Worm (Caenorhabditis elegans) whole organism, L1 larva: ENCODE results near the gene Y37A1B.4.

ENCODE experiments used
- C16A3.4 ChIP-seq: fragments of 150-350 bp; optimal IDR thresholded peaks from 2 replicates; lab custom pipeline; 2014; ENCODE audit warnings: missing biosample characterization, missing genetic modification characterization
- C34B4.2 ChIP-seq: sonication (generic microtip); optimal IDR thresholded peaks from 2 replicates; lab custom pipeline; 2017; ENCODE audit warnings: mild to moderate bottlenecking, missing genetic modification characterization, missing compliant biosample characterization
- Y116A8C.19 ChIP-seq: sonication (generic microtip); optimal IDR thresholded peaks from 2 replicates; lab custom pipeline; 2016; ENCODE audit warnings: missing compliant biosample characterization, missing genetic modification characterization, borderline replicate concordance
- aha-1 ChIP-seq: fragments of 150-350 bp; optimal IDR thresholded peaks from 2 replicates; lab custom pipeline; 2014; ENCODE audit warnings: missing biosample characterization, missing genetic modification characterization
- aly-2 ChIP-seq: fragments of 150-350 bp; optimal IDR thresholded peaks from 2 replicates; lab custom pipeline; 2014; ENCODE audit warnings: missing biosample characterization, missing genetic modification characterization
- ama-1 ChIP-seq: fragments of 150-350 bp; optimal IDR thresholded peaks from 2 replicates; lab custom pipeline; 2014
- blmp-1 ChIP-seq: fragments of 150-350 bp; optimal IDR thresholded peaks from 2 replicates; lab custom pipeline; 2014; ENCODE audit warnings: missing biosample characterization, missing genetic modification characterization
- ceh-88 ChIP-seq: fragments of 200-800 bp; sonication (Bioruptor generic); IDR thresholded peaks from 2 replicates; pipeline ENCODE4 v1.3.6; 2022; ENCODE audit warnings: missing genetic modification characterization, missing compliant biosample characterization
- dsc-1 ChIP-seq: sonication (generic microtip); optimal IDR thresholded peaks from 2 replicates; lab custom pipeline; 2016; ENCODE audit warnings: mild to moderate bottlenecking, missing genetic modification characterization, missing compliant biosample characterization
- elt-2 ChIP-seq: sonication (generic microtip); optimal IDR thresholded peaks from 2 replicates; lab custom pipeline; 2016; ENCODE audit warnings: missing genetic modification characterization, mild to moderate bottlenecking, inconsistent platforms, missing compliant biosample characterization, missing genetic modification reagents
- elt-3 ChIP-seq, 6 experiments: fragments of 150-350 bp in 1 of 6; sonication (generic microtip); optimal IDR thresholded peaks; 2 replicates each; lab custom pipeline; 2017 to 2018; ENCODE audit warnings: missing biosample characterization in 6 of 6, missing genetic modification characterization in 6 of 6, inconsistent platforms in 1 of 6
- ets-5 ChIP-seq: fragments of 200-800 bp; sonication (Bioruptor generic); IDR thresholded peaks from 2 replicates; pipeline ENCODE4 v1.3.6; 2022; ENCODE audit warnings: missing genetic modification characterization, missing compliant biosample characterization
- fkh-4 ChIP-seq: sonication (generic microtip); optimal IDR thresholded peaks from 2 replicates; lab custom pipeline; 2016; ENCODE audit warnings: missing compliant biosample characterization, missing genetic modification characterization, borderline replicate concordance
- fkh-8 ChIP-seq: sonication (generic microtip); optimal IDR thresholded peaks from 2 replicates; lab custom pipeline; 2016; ENCODE audit warnings: mild to moderate bottlenecking, missing genetic modification characterization, missing compliant biosample characterization
- fos-1 ChIP-seq: fragments of 150-350 bp; optimal IDR thresholded peaks from 2 replicates; lab custom pipeline; 2014; ENCODE audit warnings: missing biosample characterization, missing genetic modification characterization
- hlh-17 ChIP-seq: fragments of 200-800 bp; sonication (Bioruptor generic); optimal IDR thresholded peaks from 2 replicates; lab custom pipeline; 2018; ENCODE audit warnings: missing genetic modification characterization, mild to moderate bottlenecking, missing compliant biosample characterization, moderate library complexity, borderline replicate concordance
- hlh-4 ChIP-seq: sonication (generic microtip); optimal IDR thresholded peaks from 2 replicates; lab custom pipeline; 2016; ENCODE audit warnings: mild to moderate bottlenecking, missing genetic modification characterization, missing compliant biosample characterization
- irx-1 ChIP-seq: sonication (generic microtip); optimal IDR thresholded peaks from 2 replicates; lab custom pipeline; 2016; ENCODE audit warnings: missing genetic modification characterization, missing compliant biosample characterization
- jun-1 ChIP-seq: fragments of 150-350 bp; optimal IDR thresholded peaks from 2 replicates; lab custom pipeline; 2014; ENCODE audit warnings: missing biosample characterization, missing genetic modification reagents, missing genetic modification characterization
- lin-35 ChIP-seq, 2 experiments: fragments of 150-350 bp; optimal IDR thresholded peaks; 2 replicates each; lab custom pipeline; 2014; ENCODE audit warnings: missing biosample characterization in 2 of 2, missing genetic modification characterization in 2 of 2, missing genetic modification reagents in 2 of 2
- mdl-1 ChIP-seq, 2 experiments: fragments of 150-350 bp; optimal IDR thresholded peaks; 2 replicates each; lab custom pipeline; 2014 to 2017; ENCODE audit warnings: missing biosample characterization in 2 of 2, missing genetic modification characterization in 2 of 2, inconsistent platforms in 1 of 2
- mef-2 ChIP-seq: fragments of 150-350 bp; optimal IDR thresholded peaks from 2 replicates; lab custom pipeline; 2014; ENCODE audit warnings: missing biosample characterization, missing genetic modification characterization
- nhr-11 ChIP-seq: fragments of 150-350 bp; optimal IDR thresholded peaks from 2 replicates; lab custom pipeline; 2014; ENCODE audit warnings: missing biosample characterization, missing genetic modification characterization
- nhr-19 ChIP-seq: fragments of 200-800 bp; sonication (Bioruptor generic); conservative IDR thresholded peaks from 2 replicates; pipeline ENCODE4 v1.3.6; 2022; ENCODE audit warnings: missing genetic modification characterization, missing compliant biosample characterization
- nhr-28 ChIP-seq: fragments of 150-350 bp; optimal IDR thresholded peaks from 2 replicates; lab custom pipeline; 2014; ENCODE audit warnings: missing biosample characterization, missing genetic modification characterization
- nhr-47 ChIP-seq: sonication (generic microtip); optimal IDR thresholded peaks from 2 replicates; lab custom pipeline; 2016; ENCODE audit warnings: mild to moderate bottlenecking, missing genetic modification characterization, moderate library complexity, missing compliant biosample characterization
- nhr-71 ChIP-seq: sonication (generic microtip); optimal IDR thresholded peaks from 2 replicates; lab custom pipeline; 2016; ENCODE audit warnings: mild to moderate bottlenecking, missing genetic modification characterization, moderate library complexity, missing compliant biosample characterization
- nhr-76 ChIP-seq: sonication (generic microtip); optimal IDR thresholded peaks from 2 replicates; lab custom pipeline; 2017; ENCODE audit warnings: missing biosample characterization, missing genetic modification characterization
- nhr-84 ChIP-seq: sonication (generic microtip); optimal IDR thresholded peaks from 2 replicates; lab custom pipeline; 2017; ENCODE audit warnings: missing biosample characterization, missing genetic modification characterization
- nhr-85 ChIP-seq: sonication (generic microtip); peaks from one replicate; lab custom pipeline; 2016; ENCODE audit warnings: missing genetic modification characterization, inconsistent platforms, missing compliant biosample characterization
- pax-3 ChIP-seq: fragments of 200-800 bp; sonication (Bioruptor generic); optimal IDR thresholded peaks from 2 replicates; lab custom pipeline; 2018; ENCODE audit warnings: mild to moderate bottlenecking, missing genetic modification characterization, moderate library complexity, missing compliant biosample characterization
- snpc-4 ChIP-seq: fragments of 150-350 bp; optimal IDR thresholded peaks from 2 replicates; lab custom pipeline; 2014; ENCODE audit warnings: missing biosample characterization, missing genetic modification characterization
- snu-23 ChIP-seq: sonication (generic microtip); optimal IDR thresholded peaks from 2 replicates; lab custom pipeline; 2016; ENCODE audit warnings: missing genetic modification characterization, missing compliant biosample characterization
- sox-4 ChIP-seq: sonication (generic microtip); optimal IDR thresholded peaks from 2 replicates; lab custom pipeline; 2016; ENCODE audit warnings: missing genetic modification characterization, missing compliant biosample characterization
- sptf-1 ChIP-seq: fragments of 150-350 bp; optimal IDR thresholded peaks from 2 replicates; lab custom pipeline; 2014; ENCODE audit warnings: missing biosample characterization, missing genetic modification characterization
- tbx-2 ChIP-seq: sonication (generic microtip); optimal IDR thresholded peaks from 2 replicates; lab custom pipeline; 2016; ENCODE audit warnings: missing genetic modification characterization, missing compliant biosample characterization
- unc-130 ChIP-seq: fragments of 150-350 bp; optimal IDR thresholded peaks from 2 replicates; lab custom pipeline; 2017; ENCODE audit warnings: missing biosample characterization, missing genetic modification characterization, inconsistent platforms
- unc-30 ChIP-seq: sonication (generic microtip); optimal IDR thresholded peaks from 2 replicates; lab custom pipeline; 2017; ENCODE audit warnings: missing biosample characterization, missing genetic modification characterization
- unc-62 ChIP-seq: fragments of 150-350 bp; optimal IDR thresholded peaks from 2 replicates; lab custom pipeline; 2014; ENCODE audit warnings: missing biosample characterization, missing genetic modification reagents, missing genetic modification characterization
- unc-86 ChIP-seq: sonication (generic microtip); optimal IDR thresholded peaks from 2 replicates; lab custom pipeline; 2016; ENCODE audit warnings: missing genetic modification characterization, missing compliant biosample characterization
- unc-98 ChIP-seq: fragments of 200-800 bp; sonication (Bioruptor generic); IDR thresholded peaks from 2 replicates; pipeline ENCODE4 v1.3.6; 2022; ENCODE audit warnings: missing genetic modification characterization, missing compliant biosample characterization
- zip-4 ChIP-seq: fragments of 200-800 bp; sonication (Bioruptor generic); optimal IDR thresholded peaks from 2 replicates; lab custom pipeline; 2018; ENCODE audit warnings: mild to moderate bottlenecking, missing genetic modification characterization, moderate library complexity, missing compliant biosample characterization
- ztf-4 ChIP-seq: fragments of 150-350 bp; optimal IDR thresholded peaks from 2 replicates; lab custom pipeline; 2014; ENCODE audit warnings: missing biosample characterization, missing genetic modification characterization

The Y37A1B.4 gene

DNA sequence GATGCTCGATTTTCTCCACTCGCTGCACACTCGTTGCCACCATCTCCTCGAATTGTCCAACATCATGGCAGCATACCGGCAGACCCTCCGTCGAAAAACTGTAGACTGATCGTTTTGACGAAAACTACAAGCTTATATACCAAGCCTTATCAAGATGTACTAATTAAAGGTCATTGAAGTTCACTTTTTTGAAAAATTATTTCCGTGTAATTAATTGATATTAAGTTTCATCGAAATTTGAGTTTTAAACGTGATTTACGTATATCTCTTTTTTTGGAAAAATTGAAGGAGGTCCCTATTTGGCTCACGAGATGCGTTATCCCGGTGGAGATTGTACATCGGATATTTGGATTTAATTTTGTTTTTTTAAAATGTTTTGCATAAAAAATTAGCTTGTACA, at the start of gene Y37A1B.4:
Y37A1B.4 (minus strand) TSS at position 101 of the 400 bp plus-strand sequence.
- TF ChIP-seq ama-1 (lab: Kevin White, UChicago) (no peak), lin-35 (GFP tag; optimal IDR thresholded peaks at IDR 0.05; lab: Kevin White, UChicago) (no peak), fkh-4 (tag; lab: Kevin White, UChicago) (no peak), aha-1 (tag; lab: Kevin White, UChicago) (no peak), jun-1 (tag; lab: Kevin White, UChicago) (no peak), unc-62 (GFP tag; lab: Kevin White, UChicago) (no peak), mdl-1 (tag; optimal IDR thresholded peaks at IDR 0.05; lab: Kevin White, UChicago) (no peak), mef-2 (tag; lab: Kevin White, UChicago) (no peak), aly-2 (tag; lab: Kevin White, UChicago) (no peak), irx-1 (tag; lab: Kevin White, UChicago) (no peak), unc-130 (tag; lab: Kevin White, UChicago) (no peak), pax-3 (tag; lab: Kevin White, UChicago) (no peak), nhr-85 (tag; lab: Kevin White, UChicago) (no peak), snu-23 (GFP tag; lab: Kevin White, UChicago) (no peak)
- TF ChIP-seq, all 84 proteins: peak for 0

DNA sequence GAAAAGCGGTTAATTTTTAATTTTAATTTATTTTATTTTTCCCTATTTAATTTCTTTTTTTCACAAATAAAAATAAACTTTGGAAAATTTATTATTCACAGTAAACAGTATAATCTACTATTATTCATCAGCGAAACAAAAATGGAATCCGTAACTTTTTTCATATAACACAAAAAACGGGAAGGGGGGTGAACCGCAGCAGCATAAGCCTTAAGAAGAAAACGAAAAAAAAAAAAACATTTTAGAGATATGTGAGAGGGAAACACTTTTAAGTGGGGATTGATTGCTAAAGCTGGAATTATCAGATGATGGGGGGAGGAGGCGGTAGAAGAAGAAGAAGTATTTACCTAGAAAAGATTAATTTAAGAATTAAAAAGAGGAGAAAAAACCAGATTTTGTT, 47.1 kb upstream of the Y37A1B.4 start:
- TF ChIP-seq jun-1 (tag; lab: Kevin White, UChicago) (no peak), nhr-85 (tag; lab: Kevin White, UChicago) (no peak), ets-5 (GFP tag; lab: Robert Waterston, UW) (no peak), dsc-1 (no peak), ztf-4 (tag; lab: Kevin White, UChicago) (no peak), unc-86 (no peak), ceh-88 (GFP tag; lab: Robert Waterston, UW) (no peak), zip-4 (no peak), nhr-76 (tag; lab: Kevin White, UChicago) (no peak), sptf-1 (tag; lab: Kevin White, UChicago) (no peak), elt-3 (tag; optimal IDR thresholded peaks at IDR 0.05; lab: Kevin White, UChicago) (no peak), unc-98 (no peak), nhr-84 (tag; lab: Kevin White, UChicago) (no peak), C34B4.2 (tag; lab: Kevin White, UChicago) (no peak), snpc-4 (tag; lab: Kevin White, UChicago) (no peak), nhr-11 (no peak), blmp-1 (tag; lab: Kevin White, UChicago) (no peak), elt-2 (tag; lab: Kevin White, UChicago) (no peak), fos-1 (tag; lab: Kevin White, UChicago) (no peak), sox-4 (tag; lab: Kevin White, UChicago) (no peak)
- TF ChIP-seq, all 84 proteins: peak for 0

DNA sequence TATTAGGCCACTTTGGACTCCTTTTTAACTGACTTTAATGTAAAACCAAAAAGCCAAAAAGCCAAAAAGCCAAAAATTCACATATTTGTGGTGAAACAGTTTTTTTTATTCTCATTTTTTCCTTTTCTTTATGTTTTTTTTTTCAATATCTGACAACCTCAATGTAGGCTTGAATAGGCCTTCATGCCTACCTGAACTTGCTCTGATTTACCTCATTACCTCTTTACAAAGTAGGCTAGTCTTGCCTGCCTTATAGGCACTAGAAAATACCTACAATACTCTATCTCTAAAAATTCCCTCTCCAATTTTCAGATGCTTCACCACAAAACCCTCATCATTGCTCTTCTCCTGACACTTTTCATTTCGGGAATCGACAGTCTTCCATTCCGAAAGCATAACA, 45.8 kb upstream of the Y37A1B.4 start, which contains the start of gene ins-34:
ins-34 (plus strand) TSS at position 301 of the 400 bp plus-strand sequence.
- TF ChIP-seq unc-30 (tag; lab: Kevin White, UChicago) (no peak), hlh-4 (tag; lab: Kevin White, UChicago) (no peak), Y116A8C.19 (tag; lab: Kevin White, UChicago) (no peak), ama-1 (lab: Kevin White, UChicago) (no peak), nhr-28 (tag; lab: Kevin White, UChicago) (no peak), aha-1 (tag; lab: Kevin White, UChicago) (no peak), nhr-71 (tag; lab: Kevin White, UChicago) (no peak), hlh-17 (GFP tag; lab: Kevin White, UChicago) (no peak), unc-98 (no peak), nhr-47 (no peak), fkh-8 (tag; lab: Kevin White, UChicago) (no peak), nhr-84 (tag; lab: Kevin White, UChicago) (no peak), ceh-88 (GFP tag; lab: Robert Waterston, UW) (no peak), tbx-2 (tag; lab: Kevin White, UChicago) (no peak), sox-4 (tag; lab: Kevin White, UChicago) (no peak), C16A3.4 (tag; lab: Kevin White, UChicago) (no peak), C34B4.2 (tag; lab: Kevin White, UChicago) (no peak), nhr-19 (GFP tag; lab: Robert Waterston, UW) (no peak)
